Worm (Caenorhabditis elegans) whole organism, L1 larva: Measurements from ENCODE around the gene ZK892.5.

Experiments used
- ceh-82 ChIP-seq, 3 experiments: fragments of 150-350 bp in 1 of 3; sonication (generic microtip) in 2 of 3; optimal IDR thresholded peaks; 2 replicates each; lab custom pipeline; 2014 to 2017; ENCODE audit warnings: missing biosample characterization in 3 of 3, missing genetic modification characterization in 3 of 3
- egl-27 ChIP-seq, 2 experiments: fragments of 150-350 bp in 1 of 2; sonication (generic microtip); optimal IDR thresholded peaks; 3 replicates each; lab custom pipeline; 2017 to 2018; ENCODE audit warnings: missing biosample characterization in 2 of 2, missing genetic modification characterization in 2 of 2, missing genetic modification reagents in 2 of 2
- lin-15B ChIP-seq: fragments of 150-350 bp; sonication (generic microtip); optimal IDR thresholded peaks from 3 replicates; lab custom pipeline; 2014; ENCODE audit warnings: missing biosample characterization, missing genetic modification characterization
- lin-35 ChIP-seq, 2 experiments: fragments of 150-350 bp; optimal IDR thresholded peaks; 2 replicates each; lab custom pipeline; 2014; ENCODE audit warnings: missing biosample characterization in 2 of 2, missing genetic modification characterization in 2 of 2, missing genetic modification reagents in 2 of 2
- mep-1 ChIP-seq: fragments of 150-350 bp; optimal IDR thresholded peaks from 2 replicates; lab custom pipeline; 2014; ENCODE audit warnings: missing biosample characterization, missing genetic modification characterization
- tbx-2 ChIP-seq: sonication (generic microtip); optimal IDR thresholded peaks from 2 replicates; lab custom pipeline; 2016; ENCODE audit warnings: missing genetic modification characterization, missing compliant biosample characterization
- unc-62 ChIP-seq: fragments of 150-350 bp; optimal IDR thresholded peaks from 2 replicates; lab custom pipeline; 2014; ENCODE audit warnings: missing biosample characterization, missing genetic modification reagents, missing genetic modification characterization
- ztf-11 ChIP-seq, 2 experiments: sonication (generic microtip); optimal IDR thresholded peaks; 2 replicates each; lab custom pipeline; 2016 to 2017; ENCODE audit warnings: missing genetic modification characterization in 2 of 2, missing biosample characterization in 1 of 2, missing compliant biosample characterization in 1 of 2

- TF ChIP-seq egl-27 (tag; optimal IDR thresholded peaks at IDR 0.05; lab: Kevin White, UChicago) (no peak), mep-1 (tag; lab: Kevin White, UChicago) (no peak), lin-15B (tag; lab: Kevin White, UChicago) (no peak), ztf-11 (tag; optimal IDR thresholded peaks at IDR 0.05; lab: Kevin White, UChicago) (no peak), unc-62 (GFP tag; lab: Kevin White, UChicago) (no peak), lin-35 (GFP tag; optimal IDR thresholded peaks at IDR 0.05; lab: Kevin White, UChicago) (no peak), tbx-2 (no peak), ceh-82 (tag; optimal IDR thresholded peaks at IDR 0.05; lab: Kevin White, UChicago) (no peak)
Measured at ce11 chrII:10008552-10008951, 535 bp downstream of the ZK892.5 start.
